Worm (Caenorhabditis elegans): ENCODE data around the gene F09G2.2.

Gene F09G2.2

DNA sequence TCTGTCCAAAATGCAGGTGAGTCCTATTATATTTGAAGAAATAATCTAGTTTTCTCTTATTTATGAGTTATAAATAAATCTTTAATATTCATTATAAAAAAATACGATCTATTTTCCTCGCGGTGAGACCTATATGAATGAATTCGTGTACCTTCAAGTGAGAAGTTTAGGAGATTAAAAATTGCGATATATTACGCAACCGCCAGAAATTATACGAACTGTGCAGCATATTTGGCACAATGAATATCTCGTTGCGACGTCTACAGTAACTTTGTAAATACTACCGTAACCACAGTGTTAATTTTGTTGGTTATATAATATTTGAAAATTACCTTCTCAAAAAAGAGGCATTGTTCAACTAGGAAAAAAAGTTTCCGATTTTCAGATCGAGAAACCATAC is 27.6 kb downstream of the F09G2.2 start:
- TF ChIP-seq ztf-23 (GFP tag; IDR thresholded peaks at IDR 0.05) (no peak), med-1 (GFP tag; optimal IDR thresholded peaks at IDR 0.05; ENCODE audit: insufficient read depth) (no peak), T22C8.4 (GFP tag; IDR thresholded peaks at IDR 0.05) (no peak), ref-1 (GFP tag; conservative IDR thresholded peaks at IDR 0.05) (no peak), ztf-29 (GFP tag; IDR thresholded peaks at IDR 0.05) (no peak), flt-1 (GFP tag; IDR thresholded peaks at IDR 0.05) (no peak), cog-1 (tag; optimal IDR thresholded peaks at IDR 0.05) (no peak), klf-2 (GFP tag; conservative IDR thresholded peaks at IDR 0.05) (no peak), tab-1 (GFP tag; IDR thresholded peaks at IDR 0.05) (no peak)

DNA sequence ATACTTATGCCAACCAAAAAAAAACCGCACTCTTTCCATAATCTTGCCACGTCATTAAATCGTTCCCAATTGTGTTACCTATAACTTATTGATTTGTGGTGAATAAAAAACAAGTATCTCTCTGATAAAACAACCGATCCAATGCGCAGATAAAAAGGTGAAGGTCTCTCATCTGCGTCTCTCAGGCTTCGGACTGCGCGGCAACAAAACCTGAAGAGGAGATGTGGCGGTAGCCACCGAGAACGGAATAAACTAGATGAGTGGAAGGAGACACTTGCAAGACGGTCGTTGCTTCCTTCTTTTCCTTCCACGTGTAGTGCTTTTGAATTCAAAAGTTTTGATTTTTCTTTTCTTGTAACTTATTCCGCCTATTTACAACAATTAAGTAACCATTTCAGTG is 28.2 kb downstream of the F09G2.2 start, which contains the start of gene fkb-3:
fkb-3 (plus strand) TSS at position 277 of the 400 bp plus-strand sequence.
- no peak for TF ChIP-seq cog-1 (tag; optimal IDR thresholded peaks at IDR 0.05)
- TF ChIP-seq tab-1 (GFP tag; IDR thresholded peaks at IDR 0.05) = no peak
- no peak for TF ChIP-seq ref-1 (GFP tag; conservative IDR thresholded peaks at IDR 0.05)
- TF ChIP-seq med-1 (GFP tag; optimal IDR thresholded peaks at IDR 0.05; ENCODE audit: insufficient read depth) = no peak
- no peak for TF ChIP-seq ztf-29 (GFP tag; IDR thresholded peaks at IDR 0.05)
- TF ChIP-seq T22C8.4 (GFP tag; IDR thresholded peaks at IDR 0.05) = no peak
- TF ChIP-seq flt-1 (GFP tag; IDR thresholded peaks at IDR 0.05) = no peak
- no peak for TF ChIP-seq ztf-23 (GFP tag; IDR thresholded peaks at IDR 0.05)
- no peak for TF ChIP-seq klf-2 (GFP tag; conservative IDR thresholded peaks at IDR 0.05)

DNA sequence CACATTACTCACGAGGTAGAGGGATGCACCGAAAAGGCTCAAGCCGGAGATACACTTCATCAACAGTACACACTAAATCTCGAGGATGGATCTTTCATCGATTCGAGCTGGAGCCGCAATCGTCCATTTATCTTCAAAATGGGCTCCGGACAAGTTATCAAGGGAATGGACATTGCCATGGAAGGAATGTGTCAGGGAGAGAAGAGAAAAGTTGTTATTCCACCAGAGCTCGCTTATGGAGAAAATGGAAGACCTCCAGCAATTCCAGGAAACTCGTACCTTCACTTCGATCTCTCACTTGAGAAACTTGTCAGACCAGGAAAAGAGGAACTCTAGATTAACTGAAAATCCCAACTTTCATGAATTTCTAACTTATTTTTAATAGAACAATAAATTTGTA is 29.2 kb downstream of the F09G2.2 start:
- no peak for TF ChIP-seq tab-1 (GFP tag; IDR thresholded peaks at IDR 0.05)
- TF ChIP-seq med-1 (GFP tag; optimal IDR thresholded peaks at IDR 0.05; ENCODE audit: insufficient read depth) = no peak

DNA sequence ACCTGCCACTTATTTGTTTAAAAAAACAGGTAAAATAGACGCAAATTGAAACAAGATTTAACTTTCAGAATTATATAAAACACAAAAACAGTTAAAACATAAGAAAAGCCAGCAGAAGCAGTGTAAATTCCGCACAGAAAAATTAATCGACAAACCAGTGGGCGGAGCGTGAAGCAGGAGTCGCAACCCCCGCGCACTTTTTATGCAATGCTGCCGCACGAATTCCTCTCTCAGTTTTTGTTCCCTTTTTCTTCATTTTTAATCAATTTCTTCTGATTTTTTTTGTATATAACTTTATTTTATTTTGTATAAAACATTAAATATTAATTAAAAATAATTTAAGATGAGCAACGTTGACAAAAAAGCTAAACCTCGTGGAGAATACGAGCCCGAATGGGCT is 34.1 kb downstream of the F09G2.2 start, which contains the start of the genes gei-6 and krr-1:
gei-6 (minus strand) TSS at position 2 of the 400 bp plus-strand sequence.
krr-1 (plus strand) TSS at position 344 of the 400 bp plus-strand sequence.
- TF ChIP-seq ztf-29 (GFP tag; IDR thresholded peaks at IDR 0.05) = peak; percentile 78
- peak; percentile 90 for TF ChIP-seq tab-1 (GFP tag; IDR thresholded peaks at IDR 0.05)
- peak; percentile 60; the same call in 1 of the 2 replicates for TF ChIP-seq ref-1 (GFP tag; conservative IDR thresholded peaks at IDR 0.05)
- peak; percentile 95 for TF ChIP-seq med-1 (GFP tag; optimal IDR thresholded peaks at IDR 0.05; ENCODE audit: insufficient read depth)
- TF ChIP-seq ztf-23 (GFP tag; IDR thresholded peaks at IDR 0.05) = peak; percentile 94
- peak; percentile 82 for TF ChIP-seq klf-2 (GFP tag; conservative IDR thresholded peaks at IDR 0.05)
- TF ChIP-seq flt-1 (GFP tag; IDR thresholded peaks at IDR 0.05) = peak; percentile 94
- no peak for TF ChIP-seq cog-1 (tag; optimal IDR thresholded peaks at IDR 0.05)
- TF ChIP-seq T22C8.4 (GFP tag; IDR thresholded peaks at IDR 0.05) = peak; percentile 72

DNA sequence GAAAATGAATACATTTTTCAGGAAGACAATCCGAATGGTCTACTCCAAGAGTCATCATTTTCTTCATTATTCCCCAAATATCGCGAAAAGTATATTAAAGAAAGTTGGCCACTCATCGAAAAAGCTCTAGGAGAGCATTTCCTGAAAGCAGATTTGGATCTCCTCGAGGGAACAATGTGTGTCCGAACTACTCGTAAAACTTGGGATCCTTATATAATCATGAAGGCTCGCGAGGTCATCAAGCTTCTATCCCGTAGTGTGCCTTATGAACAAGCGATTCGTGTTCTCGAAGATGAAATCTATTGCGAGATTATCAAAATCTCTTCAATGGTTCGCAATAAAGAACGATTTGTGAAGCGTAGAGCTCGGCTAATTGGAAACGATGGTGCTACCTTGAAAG is 34.8 kb downstream of the F09G2.2 start:
- TF ChIP-seq ref-1 (GFP tag; conservative IDR thresholded peaks at IDR 0.05) = no peak
- TF ChIP-seq T22C8.4 (GFP tag; IDR thresholded peaks at IDR 0.05) = no peak
- no peak for TF ChIP-seq cog-1 (tag; optimal IDR thresholded peaks at IDR 0.05)
- TF ChIP-seq flt-1 (GFP tag; IDR thresholded peaks at IDR 0.05) = no peak
- no peak for TF ChIP-seq klf-2 (GFP tag; conservative IDR thresholded peaks at IDR 0.05)
- no peak for TF ChIP-seq ztf-23 (GFP tag; IDR thresholded peaks at IDR 0.05)
- TF ChIP-seq med-1 (GFP tag; optimal IDR thresholded peaks at IDR 0.05; ENCODE audit: insufficient read depth) = no peak
- no peak for TF ChIP-seq tab-1 (GFP tag; IDR thresholded peaks at IDR 0.05)
- no peak for TF ChIP-seq ztf-29 (GFP tag; IDR thresholded peaks at IDR 0.05)

DNA sequence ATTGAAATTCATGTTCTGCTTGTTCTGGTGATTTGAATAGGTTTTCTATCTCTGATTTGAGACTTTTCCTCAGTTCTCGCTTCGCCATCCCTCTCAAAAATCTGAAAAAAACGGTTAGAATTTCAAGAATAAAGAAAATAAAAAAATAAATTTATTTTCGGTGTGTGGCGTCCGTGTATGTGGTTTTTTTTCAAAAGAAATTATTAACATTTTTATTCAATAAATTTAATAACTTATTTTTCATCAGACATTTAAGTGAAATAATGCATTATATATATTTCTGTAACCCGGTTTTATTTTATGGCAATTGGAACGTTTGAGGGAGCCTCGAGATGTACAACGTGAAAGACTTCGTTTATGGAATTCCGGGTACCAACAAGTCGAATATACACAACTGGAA is 38.0 kb downstream of the F09G2.2 start, which contains the start of gene C05C8.5:
C05C8.5 (minus strand) TSS at position 101 of the 400 bp plus-strand sequence.
- TF ChIP-seq cog-1 (tag; optimal IDR thresholded peaks at IDR 0.05) = no peak

DNA sequence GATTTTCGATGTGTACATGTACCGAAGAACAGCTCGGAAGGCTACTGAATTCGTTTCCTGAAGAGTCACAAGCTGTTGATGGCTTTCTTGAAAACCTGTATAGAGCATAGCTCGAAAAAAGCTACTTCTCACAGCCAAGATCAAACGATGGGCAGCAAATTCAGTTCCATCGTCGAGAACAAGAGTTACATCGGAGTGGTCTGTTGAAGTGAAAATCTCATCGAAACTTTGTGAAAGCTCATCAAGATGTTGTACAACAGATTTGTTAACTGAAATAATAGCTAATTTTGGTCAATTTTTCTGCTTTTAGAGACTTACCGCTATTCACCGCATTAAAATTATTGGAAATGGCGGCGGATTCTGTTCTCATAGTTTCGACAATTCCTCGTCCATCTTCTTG is 40.0 kb downstream of the F09G2.2 start:
- TF ChIP-seq med-1 (GFP tag; optimal IDR thresholded peaks at IDR 0.05; ENCODE audit: insufficient read depth) (no peak), tab-1 (GFP tag; IDR thresholded peaks at IDR 0.05) (no peak), T22C8.4 (GFP tag; IDR thresholded peaks at IDR 0.05) (no peak), flt-1 (GFP tag; IDR thresholded peaks at IDR 0.05) (no peak), ztf-23 (GFP tag; IDR thresholded peaks at IDR 0.05) (no peak), klf-2 (GFP tag; conservative IDR thresholded peaks at IDR 0.05) (no peak), ref-1 (GFP tag; conservative IDR thresholded peaks at IDR 0.05) (no peak), ztf-29 (GFP tag; IDR thresholded peaks at IDR 0.05) (no peak), cog-1 (tag; optimal IDR thresholded peaks at IDR 0.05) (no peak)

DNA sequence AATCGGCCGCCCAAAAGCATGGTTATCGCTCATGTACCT is 40.2 kb downstream of the F09G2.2 start, which contains the start of gene hpo-9:
hpo-9 (minus strand) TSS at position 37 of the 39 bp plus-strand sequence.
- TF ChIP-seq cog-1 (tag; optimal IDR thresholded peaks at IDR 0.05) = no peak
- TF ChIP-seq T22C8.4 (GFP tag; IDR thresholded peaks at IDR 0.05) = no peak
- TF ChIP-seq ztf-29 (GFP tag; IDR thresholded peaks at IDR 0.05) = no peak
- no peak for TF ChIP-seq ztf-23 (GFP tag; IDR thresholded peaks at IDR 0.05)
- TF ChIP-seq med-1 (GFP tag; optimal IDR thresholded peaks at IDR 0.05; ENCODE audit: insufficient read depth) = no peak
- no peak for TF ChIP-seq flt-1 (GFP tag; IDR thresholded peaks at IDR 0.05)
- TF ChIP-seq ref-1 (GFP tag; conservative IDR thresholded peaks at IDR 0.05) = no peak
- TF ChIP-seq tab-1 (GFP tag; IDR thresholded peaks at IDR 0.05) = no peak
- TF ChIP-seq klf-2 (GFP tag; conservative IDR thresholded peaks at IDR 0.05) = no peak

DNA sequence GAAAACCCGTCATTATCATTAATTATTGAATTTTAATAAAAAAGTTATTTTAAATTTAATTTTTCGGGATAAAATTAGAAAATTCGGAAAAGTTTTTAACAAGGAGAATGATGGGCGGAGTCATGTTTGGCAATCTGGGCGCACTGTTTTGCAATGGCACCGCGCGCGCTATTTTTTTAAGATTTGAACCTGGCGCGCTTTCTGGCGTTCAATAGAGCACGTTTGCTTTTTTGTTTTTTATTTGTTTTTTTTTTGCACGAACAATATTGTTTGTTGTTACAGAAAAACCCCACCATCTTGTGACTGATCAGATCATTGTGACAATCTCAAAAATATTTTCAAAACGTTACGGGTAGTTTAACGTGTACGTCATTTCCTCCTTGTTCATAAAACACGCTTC is 40.4 kb downstream of the F09G2.2 start, which contains the start of gene hyls-1:
hyls-1 (plus strand) TSS at position 249 of the 400 bp plus-strand sequence.
- TF ChIP-seq cog-1 (tag; optimal IDR thresholded peaks at IDR 0.05) = peak; percentile 78
- TF ChIP-seq ref-1 (GFP tag; conservative IDR thresholded peaks at IDR 0.05) = no peak
- 0 out of 2 replicates have a peak, but pooled peaks have one; percentile 45 for TF ChIP-seq flt-1 (GFP tag; IDR thresholded peaks at IDR 0.05)
- TF ChIP-seq klf-2 (GFP tag; conservative IDR thresholded peaks at IDR 0.05) = no peak
- TF ChIP-seq T22C8.4 (GFP tag; IDR thresholded peaks at IDR 0.05) = no peak
- 0 out of 2 replicates have a peak, but pooled peaks have one; percentile 56 for TF ChIP-seq ztf-23 (GFP tag; IDR thresholded peaks at IDR 0.05)

DNA sequence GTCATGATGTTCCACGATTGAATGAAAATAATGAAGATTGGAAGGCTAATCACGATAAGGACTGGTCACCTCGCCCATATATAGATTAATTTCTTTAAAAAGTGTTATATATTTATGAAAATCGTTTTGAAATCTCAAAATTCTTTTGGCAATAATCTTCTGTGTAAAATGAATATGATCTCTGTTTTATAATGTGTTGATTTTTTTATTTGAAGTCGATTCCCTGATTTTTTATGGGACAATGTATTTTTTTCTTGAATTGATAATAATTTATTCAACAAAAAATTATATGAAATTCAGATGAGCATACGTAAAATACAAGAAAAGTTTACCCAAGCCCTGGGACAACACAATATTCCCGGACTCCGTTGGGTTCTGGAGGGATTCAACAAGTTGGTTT is 42.8 kb downstream of the F09G2.2 start, which contains the start of gene C05C8.1:
C05C8.1 (plus strand) TSS at position 301 of the 400 bp plus-strand sequence.
- TF ChIP-seq klf-2 (GFP tag; conservative IDR thresholded peaks at IDR 0.05) (no peak), tab-1 (GFP tag; IDR thresholded peaks at IDR 0.05) (no peak), flt-1 (GFP tag; IDR thresholded peaks at IDR 0.05) (no peak), ref-1 (GFP tag; conservative IDR thresholded peaks at IDR 0.05) (no peak), med-1 (GFP tag; optimal IDR thresholded peaks at IDR 0.05; ENCODE audit: insufficient read depth) (no peak), ztf-29 (GFP tag; IDR thresholded peaks at IDR 0.05) (no peak), ztf-23 (GFP tag; IDR thresholded peaks at IDR 0.05) (no peak), cog-1 (tag; optimal IDR thresholded peaks at IDR 0.05) (no peak), T22C8.4 (GFP tag; IDR thresholded peaks at IDR 0.05) (no peak)

All from whole organism, midembryonic.